Worm (Caenorhabditis elegans) whole organism, mixed stage, embryonic: ENCODE measurements around the gene fipr-25.

Experiments used
- M03D4.4 ChIP-seq: sonication (generic microtip); optimal IDR thresholded peaks from 2 replicates; lab custom pipeline; 2017; ENCODE audit warnings: mild to moderate bottlenecking, missing genetic modification characterization, missing compliant biosample characterization
- blmp-1 ChIP-seq: fragments of 150-350 bp; optimal IDR thresholded peaks from 2 replicates; lab custom pipeline; 2014; ENCODE audit warnings: missing biosample characterization, missing genetic modification characterization
- ceh-39 ChIP-seq: fragments of 150-350 bp; optimal IDR thresholded peaks from 2 replicates; lab custom pipeline; 2014; ENCODE audit warnings: missing biosample characterization, missing genetic modification characterization
- ceh-43 ChIP-seq: fragments of 200-800 bp; sonication (Bioruptor generic); optimal IDR thresholded peaks from 2 replicates; lab custom pipeline; 2018; ENCODE audit warnings: mild to moderate bottlenecking, missing genetic modification characterization, moderate library complexity, missing compliant biosample characterization
- ceh-83 ChIP-seq: fragments of 200-800 bp; sonication (Bioruptor generic); optimal IDR thresholded peaks from 2 replicates; lab custom pipeline; 2018; ENCODE audit warnings: mild to moderate bottlenecking, missing genetic modification characterization, missing compliant biosample characterization
- ces-1 ChIP-seq: fragments of 150-350 bp; optimal IDR thresholded peaks from 2 replicates; lab custom pipeline; 2014; ENCODE audit warnings: missing biosample characterization, missing genetic modification reagents, missing genetic modification characterization
- cnd-1 ChIP-seq: fragments of 200-800 bp; sonication (Bioruptor generic); optimal IDR thresholded peaks from 2 replicates; lab custom pipeline; 2018; ENCODE audit warnings: mild to moderate bottlenecking, missing genetic modification characterization, missing compliant biosample characterization
- drap-1 ChIP-seq: fragments of 200-800 bp; sonication (Bioruptor generic); optimal IDR thresholded peaks from 3 replicates; lab custom pipeline; 2018; ENCODE audit warnings: mild to moderate bottlenecking, missing genetic modification characterization, missing compliant biosample characterization
- elt-1 ChIP-seq: sonication (generic microtip); optimal IDR thresholded peaks from 2 replicates; lab custom pipeline; 2017; ENCODE audit warnings: missing genetic modification characterization, mild to moderate bottlenecking, missing compliant biosample characterization, antibody characterized with exemption, moderate library complexity, borderline replicate concordance; ENCODE audit not compliant: insufficient read depth
- elt-3 ChIP-seq: fragments of 150-350 bp; optimal IDR thresholded peaks from 2 replicates; lab custom pipeline; 2014; ENCODE audit warnings: missing biosample characterization, missing genetic modification characterization
- flh-1 ChIP-seq: fragments of 200-800 bp; sonication (Bioruptor generic); optimal IDR thresholded peaks from 2 replicates; lab custom pipeline; 2018; ENCODE audit warnings: mild to moderate bottlenecking, missing genetic modification characterization, moderate library complexity, missing compliant biosample characterization
- ham-2 ChIP-seq: fragments of 200-800 bp; sonication (Bioruptor generic); optimal IDR thresholded peaks from 2 replicates; lab custom pipeline; 2018; ENCODE audit warnings: mild to moderate bottlenecking, missing genetic modification characterization, missing compliant biosample characterization
- hlh-1 ChIP-seq: fragments of 150-350 bp; optimal IDR thresholded peaks from 2 replicates; lab custom pipeline; 2014; ENCODE audit warnings: missing biosample characterization, missing genetic modification reagents, missing genetic modification characterization
- lin-13 ChIP-seq: fragments of 150-350 bp; optimal IDR thresholded peaks from 2 replicates; lab custom pipeline; 2014; ENCODE audit warnings: missing biosample characterization, missing genetic modification characterization
- lin-32 ChIP-seq: fragments of 200-800 bp; sonication (Bioruptor generic); optimal IDR thresholded peaks from 2 replicates; lab custom pipeline; 2018; ENCODE audit warnings: mild to moderate bottlenecking, missing genetic modification characterization, missing compliant biosample characterization
- lsy-2 ChIP-seq: fragments of 150-350 bp; optimal IDR thresholded peaks from 2 replicates; lab custom pipeline; 2014; ENCODE audit warnings: missing biosample characterization, missing genetic modification characterization
- mab-5 ChIP-seq: fragments of 150-350 bp; optimal IDR thresholded peaks from 2 replicates; lab custom pipeline; 2014; ENCODE audit warnings: missing biosample characterization, missing genetic modification characterization
- mep-1 ChIP-seq: fragments of 150-350 bp; optimal IDR thresholded peaks from 2 replicates; lab custom pipeline; 2017; ENCODE audit warnings: missing biosample characterization, missing genetic modification reagents, missing genetic modification characterization, inconsistent platforms
- mls-2 ChIP-seq: sonication (generic microtip); optimal IDR thresholded peaks from 2 replicates; lab custom pipeline; 2016; ENCODE audit warnings: mild to moderate bottlenecking, missing genetic modification characterization, moderate library complexity, missing compliant biosample characterization
- nhr-12 ChIP-seq: fragments of 150-350 bp; optimal IDR thresholded peaks from 2 replicates; lab custom pipeline; 2014; ENCODE audit warnings: missing biosample characterization, missing genetic modification characterization
- nhr-2 ChIP-seq: fragments of 150-350 bp; optimal IDR thresholded peaks from 2 replicates; lab custom pipeline; 2014; ENCODE audit warnings: missing biosample characterization, missing genetic modification characterization
- nhr-237 ChIP-seq: fragments of 150-350 bp; optimal IDR thresholded peaks from 2 replicates; lab custom pipeline; 2014; ENCODE audit warnings: missing biosample characterization, missing genetic modification characterization
- nhr-28 ChIP-seq: fragments of 150-350 bp; optimal IDR thresholded peaks from 2 replicates; lab custom pipeline; 2014; ENCODE audit warnings: missing biosample characterization, missing genetic modification characterization
- nhr-76 ChIP-seq: sonication (generic microtip); optimal IDR thresholded peaks from 2 replicates; lab custom pipeline; 2017; ENCODE audit warnings: missing biosample characterization, missing genetic modification characterization
- pha-4 ChIP-seq: fragments of 150-350 bp; optimal IDR thresholded peaks from 2 replicates; lab custom pipeline; 2018; ENCODE audit warnings: missing biosample characterization, missing genetic modification reagents, missing genetic modification characterization
- sem-2 ChIP-seq: fragments of 200-800 bp; sonication (Bioruptor generic); optimal IDR thresholded peaks from 2 replicates; lab custom pipeline; 2018; ENCODE audit warnings: mild to moderate bottlenecking, missing genetic modification characterization, missing compliant biosample characterization
- sptf-1 ChIP-seq: sonication (generic microtip); optimal IDR thresholded peaks from 2 replicates; lab custom pipeline; 2017; ENCODE audit warnings: mild to moderate bottlenecking, missing genetic modification characterization, moderate library complexity, missing compliant biosample characterization
- tbx-8 ChIP-seq: fragments of 200-800 bp; sonication (Bioruptor generic); optimal IDR thresholded peaks from 2 replicates; lab custom pipeline; 2018; ENCODE audit warnings: mild to moderate bottlenecking, missing genetic modification characterization, moderate library complexity, missing compliant biosample characterization
- unc-120 ChIP-seq: sonication (generic microtip); optimal IDR thresholded peaks from 2 replicates; lab custom pipeline; 2017; ENCODE audit warnings: missing genetic modification characterization, missing compliant biosample characterization; ENCODE audit not compliant: poor library complexity, severe bottlenecking
- unc-39 ChIP-seq: fragments of 150-350 bp; optimal IDR thresholded peaks from 2 replicates; lab custom pipeline; 2014; ENCODE audit warnings: missing biosample characterization, missing genetic modification characterization
- unc-62 ChIP-seq: fragments of 150-350 bp; optimal IDR thresholded peaks from 2 replicates; lab custom pipeline; 2014; ENCODE audit warnings: missing biosample characterization, missing genetic modification reagents, missing genetic modification characterization
- zip-8 ChIP-seq: fragments of 150-350 bp; optimal IDR thresholded peaks from 2 replicates; lab custom pipeline; 2014; ENCODE audit warnings: missing biosample characterization, missing genetic modification characterization

fipr-25 gene

DNA sequence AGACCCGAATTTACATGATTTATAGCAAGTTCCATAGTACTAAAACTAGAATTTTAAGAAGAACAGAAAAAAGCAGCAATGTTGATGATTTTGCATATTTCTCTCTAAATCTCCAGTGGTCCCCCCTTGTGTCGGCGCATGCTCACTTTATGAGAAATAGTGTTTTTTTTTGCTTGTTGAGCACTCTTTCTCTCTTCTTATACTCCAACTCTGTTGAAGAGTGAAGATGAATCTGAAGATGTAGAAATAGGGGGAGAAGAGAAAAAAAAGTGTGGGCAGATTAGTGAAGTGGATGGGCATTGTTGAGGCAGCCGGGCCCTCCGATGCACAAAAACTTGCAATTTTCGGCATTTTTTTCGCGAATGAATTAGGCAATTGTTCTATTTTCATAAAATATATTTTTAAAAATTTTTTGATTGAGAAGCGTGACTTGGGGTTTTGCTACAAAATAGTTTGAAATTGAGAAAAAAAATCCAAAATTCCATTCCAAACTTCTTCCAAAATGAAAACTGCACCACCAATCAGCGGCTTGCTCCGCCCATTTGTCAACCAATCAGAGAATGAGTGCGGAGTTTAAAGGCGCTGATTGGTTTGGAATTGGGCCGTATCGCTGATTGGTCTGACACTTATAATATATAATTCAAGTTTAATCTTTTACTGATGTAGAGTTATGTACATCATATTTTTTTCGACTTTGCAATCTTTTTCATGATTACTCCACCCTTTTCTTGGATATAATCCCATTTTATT is 16.6 kb upstream of the fipr-25 start:
- TF ChIP-seq elt-3 (tag; lab: Kevin White, UChicago) (no peak), ceh-43 (GFP tag; lab: Kevin White, UChicago) (no peak), zip-8 (tag; lab: Kevin White, UChicago) (no peak), nhr-237 (tag; lab: Kevin White, UChicago) (no peak), drap-1 (GFP tag; lab: Kevin White, UChicago) (no peak), nhr-2 (tag; lab: Kevin White, UChicago) (no peak), M03D4.4 (no peak), nhr-12 (tag; lab: Kevin White, UChicago) (no peak), nhr-76 (tag; lab: Kevin White, UChicago) (no peak), lin-13 (no peak), lsy-2 (tag; lab: Kevin White, UChicago) (no peak), unc-120 (tag; lab: Kevin White, UChicago) (no peak), ham-2 (GFP tag; lab: Kevin White, UChicago) (no peak), nhr-28 (tag; lab: Kevin White, UChicago) (no peak), unc-39 (tag; lab: Kevin White, UChicago) (no peak), unc-62 (GFP tag; lab: Kevin White, UChicago) (no peak), hlh-1 (tag; lab: Kevin White, UChicago) (no peak)

ce11 chrV:1943465-1943864 is 13.7 kb upstream of the fipr-25 start:
- TF ChIP-seq unc-120 (tag; lab: Kevin White, UChicago): no peak
- no peak for TF ChIP-seq sem-2 (GFP tag; lab: Kevin White, UChicago)
- TF ChIP-seq unc-39 (tag; lab: Kevin White, UChicago): no peak
- no peak for TF ChIP-seq ces-1 (GFP tag; lab: Kevin White, UChicago)
- TF ChIP-seq mep-1 (tag; lab: Kevin White, UChicago): no peak
- TF ChIP-seq ceh-43 (GFP tag; lab: Kevin White, UChicago): no peak
- no peak for TF ChIP-seq ceh-83
- no peak for TF ChIP-seq drap-1 (GFP tag; lab: Kevin White, UChicago)
- TF ChIP-seq lin-32 (GFP tag; lab: Kevin White, UChicago): no peak
- TF ChIP-seq ceh-39: no peak
- no peak for TF ChIP-seq nhr-2 (tag; lab: Kevin White, UChicago)
- TF ChIP-seq ham-2 (GFP tag; lab: Kevin White, UChicago): no peak
- TF ChIP-seq hlh-1 (tag; lab: Kevin White, UChicago): no peak
- no peak for TF ChIP-seq zip-8 (tag; lab: Kevin White, UChicago)
- TF ChIP-seq sptf-1 (tag; lab: Kevin White, UChicago): no peak
- TF ChIP-seq blmp-1 (tag; lab: Kevin White, UChicago): no peak
- TF ChIP-seq lsy-2 (tag; lab: Kevin White, UChicago): no peak
- no peak for TF ChIP-seq mab-5 (tag; lab: Kevin White, UChicago)

DNA sequence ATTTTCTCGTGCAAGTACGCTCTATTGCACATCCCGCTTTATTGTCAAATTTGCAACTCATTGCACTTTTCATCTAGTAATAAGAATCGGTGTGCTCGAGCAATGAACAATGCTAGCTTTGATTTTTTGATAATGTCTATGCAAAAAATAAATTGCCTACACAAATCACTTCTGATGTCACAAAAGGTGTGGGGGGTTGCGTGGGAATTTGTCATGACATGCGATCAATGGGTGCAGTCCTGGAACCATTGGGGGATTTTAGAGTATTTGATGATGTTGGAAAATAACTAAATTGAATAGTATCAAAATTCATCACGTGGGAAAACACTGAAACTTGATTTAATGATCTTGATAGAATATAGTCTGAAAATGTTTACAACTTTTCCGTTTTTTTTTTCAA is 11.3 kb upstream of the fipr-25 start:
- TF ChIP-seq ces-1 (GFP tag; lab: Kevin White, UChicago) (no peak), M03D4.4 (no peak), mls-2 (tag; lab: Kevin White, UChicago) (no peak), blmp-1 (tag; lab: Kevin White, UChicago) (no peak), cnd-1 (tag; lab: Kevin White, UChicago) (no peak), elt-1 (tag; lab: Kevin White, UChicago) (no peak), mep-1 (tag; lab: Kevin White, UChicago) (no peak), tbx-8 (GFP tag; lab: Kevin White, UChicago) (no peak), flh-1 (no peak), lin-32 (GFP tag; lab: Kevin White, UChicago) (no peak), ceh-43 (GFP tag; lab: Kevin White, UChicago) (no peak)
- TF ChIP-seq, all 35 proteins: peak for 0

DNA sequence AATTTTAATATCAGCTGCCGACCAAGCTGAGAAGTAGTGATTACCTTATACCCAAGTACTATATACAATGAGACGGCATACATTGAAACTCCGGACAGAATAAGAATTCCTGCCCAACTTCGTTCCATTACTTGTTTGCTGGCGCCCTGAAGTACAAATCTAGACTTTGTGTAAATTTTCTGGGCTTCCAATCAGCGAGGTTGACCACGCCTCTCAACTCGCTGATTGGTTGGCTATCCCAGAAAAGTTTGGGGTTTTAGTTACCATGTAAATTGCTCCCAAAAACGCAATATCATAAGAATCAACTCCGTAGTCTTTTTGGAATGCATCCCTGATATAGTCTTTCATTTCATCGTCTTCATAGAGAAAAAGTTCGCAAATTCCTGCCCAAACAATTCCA is 2.0 kb upstream of the fipr-25 start:
- TF ChIP-seq ceh-39 (no peak), pha-4 (tag; lab: Kevin White, UChicago) (no peak), unc-39 (tag; lab: Kevin White, UChicago) (no peak), ceh-83 (no peak), mls-2 (tag; lab: Kevin White, UChicago) (no peak), sem-2 (GFP tag; lab: Kevin White, UChicago) (no peak), cnd-1 (tag; lab: Kevin White, UChicago) (no peak), nhr-76 (tag; lab: Kevin White, UChicago) (no peak), unc-120 (tag; lab: Kevin White, UChicago) (no peak), sptf-1 (tag; lab: Kevin White, UChicago) (no peak), ces-1 (GFP tag; lab: Kevin White, UChicago) (no peak), lsy-2 (tag; lab: Kevin White, UChicago) (no peak), nhr-237 (tag; lab: Kevin White, UChicago) (no peak), elt-3 (tag; lab: Kevin White, UChicago) (no peak), drap-1 (GFP tag; lab: Kevin White, UChicago) (no peak), mep-1 (tag; lab: Kevin White, UChicago) (no peak)
